Worm (Caenorhabditis elegans) whole organism, mixed stage, embryonic: Measurements from ENCODE around the gene lin-24.

Source experiments
- bed-3 ChIP-seq: fragments of 200-800 bp; sonication (Bioruptor generic); optimal IDR thresholded peaks from 3 replicates; lab custom pipeline; 2018; ENCODE audit warnings: mild to moderate bottlenecking, missing genetic modification characterization, moderate library complexity, missing compliant biosample characterization
- blmp-1 ChIP-seq: fragments of 150-350 bp; optimal IDR thresholded peaks from 2 replicates; lab custom pipeline; 2014; ENCODE audit warnings: missing biosample characterization, missing genetic modification characterization
- ces-1 ChIP-seq: fragments of 150-350 bp; optimal IDR thresholded peaks from 2 replicates; lab custom pipeline; 2014; ENCODE audit warnings: missing biosample characterization, missing genetic modification reagents, missing genetic modification characterization
- cnd-1 ChIP-seq: fragments of 200-800 bp; sonication (Bioruptor generic); optimal IDR thresholded peaks from 2 replicates; lab custom pipeline; 2018; ENCODE audit warnings: mild to moderate bottlenecking, missing genetic modification characterization, missing compliant biosample characterization
- elt-1 ChIP-seq: sonication (generic microtip); optimal IDR thresholded peaks from 2 replicates; lab custom pipeline; 2017; ENCODE audit warnings: missing genetic modification characterization, mild to moderate bottlenecking, missing compliant biosample characterization, antibody characterized with exemption, moderate library complexity, borderline replicate concordance; ENCODE audit not compliant: insufficient read depth
- nhr-2 ChIP-seq: fragments of 150-350 bp; optimal IDR thresholded peaks from 2 replicates; lab custom pipeline; 2014; ENCODE audit warnings: missing biosample characterization, missing genetic modification characterization
- pha-4 ChIP-seq: fragments of 150-350 bp; optimal IDR thresholded peaks from 2 replicates; lab custom pipeline; 2018; ENCODE audit warnings: missing biosample characterization, missing genetic modification reagents, missing genetic modification characterization
- unc-62 ChIP-seq: fragments of 150-350 bp; optimal IDR thresholded peaks from 2 replicates; lab custom pipeline; 2014; ENCODE audit warnings: missing biosample characterization, missing genetic modification reagents, missing genetic modification characterization

DNA sequence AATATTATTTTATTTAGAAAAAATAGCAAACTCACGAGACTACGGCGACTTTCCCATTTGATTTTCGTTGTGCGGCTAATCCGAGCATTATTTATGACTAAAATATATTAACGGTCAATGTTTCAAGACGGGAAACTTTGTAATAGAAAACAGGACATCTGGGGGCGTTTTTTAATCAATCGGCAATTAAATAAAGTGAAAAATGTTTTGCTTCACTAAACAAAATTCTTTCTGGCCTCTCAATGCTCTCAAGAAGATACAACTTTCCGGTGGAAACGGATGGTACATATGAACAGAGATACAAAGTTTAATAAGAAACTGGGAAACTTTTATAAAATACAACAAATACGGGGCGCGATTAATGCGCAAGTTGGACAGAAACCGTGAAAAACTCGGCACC lies 21.6 kb downstream of the lin-24 start, which contains the start of gene B0001.2:
- no peak for TF ChIP-seq blmp-1
- TF ChIP-seq cnd-1 (tag; lab: Kevin White, UChicago) = no peak
- TF ChIP-seq unc-62 (GFP tag; lab: Kevin White, UChicago) = no peak
- TF ChIP-seq elt-1 (tag; lab: Kevin White, UChicago) = no peak
- no peak for TF ChIP-seq nhr-2 (tag; lab: Kevin White, UChicago)
- TF ChIP-seq pha-4 (tag; lab: Kevin White, UChicago) = no peak
- no peak for TF ChIP-seq bed-3 (GFP tag; lab: Kevin White, UChicago)
- no peak for TF ChIP-seq ces-1
